Worm (Caenorhabditis elegans) whole organism, L1 larva: Measurements from ENCODE around the gene zyg-1.

ENCODE experiments used
- C04F5.9 ChIP-seq: sonication (generic microtip); optimal IDR thresholded peaks from 2 replicates; lab custom pipeline; 2016; ENCODE audit warnings: missing genetic modification characterization, missing compliant biosample characterization
- C34B4.2 ChIP-seq: sonication (generic microtip); optimal IDR thresholded peaks from 2 replicates; lab custom pipeline; 2017; ENCODE audit warnings: mild to moderate bottlenecking, missing genetic modification characterization, missing compliant biosample characterization
- aha-1 ChIP-seq: fragments of 150-350 bp; optimal IDR thresholded peaks from 2 replicates; lab custom pipeline; 2014; ENCODE audit warnings: missing biosample characterization, missing genetic modification characterization
- alr-1 ChIP-seq: fragments of 200-800 bp; sonication (Bioruptor generic); optimal IDR thresholded peaks from 2 replicates; lab custom pipeline; 2018; ENCODE audit warnings: borderline replicate concordance, mild to moderate bottlenecking, missing genetic modification characterization, missing compliant biosample characterization
- ama-1 ChIP-seq: fragments of 150-350 bp; optimal IDR thresholded peaks from 2 replicates; lab custom pipeline; 2014
- blmp-1 ChIP-seq: fragments of 150-350 bp; optimal IDR thresholded peaks from 2 replicates; lab custom pipeline; 2014; ENCODE audit warnings: missing biosample characterization, missing genetic modification characterization
- ceh-90 ChIP-seq: sonication (generic microtip); optimal IDR thresholded peaks from 2 replicates; lab custom pipeline; 2016; ENCODE audit warnings: missing genetic modification characterization, missing compliant biosample characterization
- dpl-1 ChIP-seq, 3 experiments: fragments of 150-350 bp in 2 of 3; sonication (generic microtip) in 1 of 3; optimal IDR thresholded peaks; 2 replicates each; lab custom pipeline; 2014 to 2017; ENCODE audit warnings: missing biosample characterization in 3 of 3, missing genetic modification characterization in 3 of 3, missing genetic modification reagents in 3 of 3
- dsc-1 ChIP-seq: sonication (generic microtip); optimal IDR thresholded peaks from 2 replicates; lab custom pipeline; 2016; ENCODE audit warnings: mild to moderate bottlenecking, missing genetic modification characterization, missing compliant biosample characterization
- efl-3 ChIP-seq: fragments of 200-800 bp; sonication (Bioruptor generic); optimal IDR thresholded peaks from 2 replicates; lab custom pipeline; 2018; ENCODE audit warnings: mild to moderate bottlenecking, missing genetic modification characterization, missing compliant biosample characterization
- egl-13 ChIP-seq: sonication (generic microtip); optimal IDR thresholded peaks from 2 replicates; lab custom pipeline; 2016; ENCODE audit warnings: missing genotype, missing genetic modification reagents, missing genetic modification characterization, missing compliant biosample characterization
- fkh-10 ChIP-seq: sonication (generic microtip); optimal IDR thresholded peaks from 2 replicates; lab custom pipeline; 2017; ENCODE audit warnings: missing biosample characterization, missing genetic modification reagents, missing genetic modification characterization
- fkh-4 ChIP-seq: sonication (generic microtip); optimal IDR thresholded peaks from 2 replicates; lab custom pipeline; 2016; ENCODE audit warnings: missing compliant biosample characterization, missing genetic modification characterization, borderline replicate concordance
- fkh-8 ChIP-seq: sonication (generic microtip); optimal IDR thresholded peaks from 2 replicates; lab custom pipeline; 2016; ENCODE audit warnings: mild to moderate bottlenecking, missing genetic modification characterization, missing compliant biosample characterization
- fos-1 ChIP-seq: fragments of 150-350 bp; optimal IDR thresholded peaks from 2 replicates; lab custom pipeline; 2014; ENCODE audit warnings: missing biosample characterization, missing genetic modification characterization
- grh-1 ChIP-seq: fragments of 200-800 bp; sonication (Bioruptor generic); IDR thresholded peaks from 2 replicates; pipeline ENCODE4 v1.3.6; 2022; ENCODE audit warnings: missing genetic modification reagents, missing genetic modification characterization, missing compliant biosample characterization
- hlh-17 ChIP-seq: fragments of 200-800 bp; sonication (Bioruptor generic); optimal IDR thresholded peaks from 2 replicates; lab custom pipeline; 2018; ENCODE audit warnings: missing genetic modification characterization, mild to moderate bottlenecking, missing compliant biosample characterization, moderate library complexity, borderline replicate concordance
- irx-1 ChIP-seq: sonication (generic microtip); optimal IDR thresholded peaks from 2 replicates; lab custom pipeline; 2016; ENCODE audit warnings: missing genetic modification characterization, missing compliant biosample characterization
- isw-1 ChIP-seq: fragments of 200-800 bp; sonication (Bioruptor generic); IDR thresholded peaks from 2 replicates; pipeline ENCODE4 v1.3.6; 2022; ENCODE audit warnings: missing genetic modification characterization, missing compliant biosample characterization
- jun-1 ChIP-seq: fragments of 150-350 bp; optimal IDR thresholded peaks from 2 replicates; lab custom pipeline; 2014; ENCODE audit warnings: missing biosample characterization, missing genetic modification reagents, missing genetic modification characterization
- lin-13 ChIP-seq: fragments of 150-350 bp; optimal IDR thresholded peaks from 2 replicates; lab custom pipeline; 2014; ENCODE audit warnings: missing biosample characterization, missing genetic modification reagents, missing genetic modification characterization
- lin-35 ChIP-seq, 2 experiments: fragments of 150-350 bp; optimal IDR thresholded peaks; 2 replicates each; lab custom pipeline; 2014; ENCODE audit warnings: missing biosample characterization in 2 of 2, missing genetic modification characterization in 2 of 2, missing genetic modification reagents in 2 of 2
- lin-39 ChIP-seq: fragments of 150-350 bp; optimal IDR thresholded peaks from 2 replicates; lab custom pipeline; 2014; ENCODE audit warnings: missing biosample characterization, missing genetic modification reagents, missing genetic modification characterization
- lsy-2 ChIP-seq, 2 experiments: fragments of 150-350 bp; optimal IDR thresholded peaks; 2 replicates each; lab custom pipeline; 2014; ENCODE audit warnings: missing biosample characterization in 2 of 2, missing genetic modification characterization in 2 of 2
- mab-9 ChIP-seq: fragments of 200-800 bp; sonication (Bioruptor generic); IDR thresholded peaks from 2 replicates; pipeline ENCODE4 v1.3.6; 2022; ENCODE audit warnings: missing genetic modification reagents, missing genetic modification characterization, missing compliant biosample characterization
- mdl-1 ChIP-seq, 2 experiments: fragments of 150-350 bp; optimal IDR thresholded peaks; 2 replicates each; lab custom pipeline; 2014 to 2017; ENCODE audit warnings: missing biosample characterization in 2 of 2, missing genetic modification characterization in 2 of 2, inconsistent platforms in 1 of 2
- mep-1 ChIP-seq: fragments of 150-350 bp; optimal IDR thresholded peaks from 2 replicates; lab custom pipeline; 2014; ENCODE audit warnings: missing biosample characterization, missing genetic modification characterization
- nhr-12 ChIP-seq: sonication (generic microtip); optimal IDR thresholded peaks from 2 replicates; lab custom pipeline; 2017; ENCODE audit warnings: missing biosample characterization, missing genetic modification characterization
- nhr-237 ChIP-seq: fragments of 150-350 bp; optimal IDR thresholded peaks from 2 replicates; lab custom pipeline; 2014; ENCODE audit warnings: missing biosample characterization, missing genetic modification characterization
- nhr-71 ChIP-seq: sonication (generic microtip); optimal IDR thresholded peaks from 2 replicates; lab custom pipeline; 2016; ENCODE audit warnings: mild to moderate bottlenecking, missing genetic modification characterization, moderate library complexity, missing compliant biosample characterization
- nhr-90 ChIP-seq: sonication (generic microtip); optimal IDR thresholded peaks from 2 replicates; lab custom pipeline; 2016; ENCODE audit warnings: mild to moderate bottlenecking, missing genetic modification characterization, missing compliant biosample characterization; ENCODE audit not compliant: poor library complexity
- pag-3 ChIP-seq: sonication (generic microtip); optimal IDR thresholded peaks from 2 replicates; lab custom pipeline; 2017; ENCODE audit warnings: missing genetic modification characterization, mild to moderate bottlenecking, missing compliant biosample characterization, antibody characterized with exemption, borderline replicate concordance; ENCODE audit not compliant: insufficient read depth
- pqm-1 ChIP-seq: sonication (generic microtip); optimal IDR thresholded peaks from 3 replicates; lab custom pipeline; 2017; ENCODE audit warnings: missing biosample characterization, missing genetic modification characterization
- skn-1 ChIP-seq: fragments of 150-350 bp; optimal IDR thresholded peaks from 2 replicates; lab custom pipeline; 2014; ENCODE audit warnings: missing biosample characterization, missing genetic modification characterization
- snu-23 ChIP-seq: sonication (generic microtip); optimal IDR thresholded peaks from 2 replicates; lab custom pipeline; 2016; ENCODE audit warnings: missing genetic modification characterization, missing compliant biosample characterization
- sup-37 ChIP-seq: fragments of 200-800 bp; sonication (Bioruptor generic); optimal IDR thresholded peaks from 2 replicates; lab custom pipeline; 2018; ENCODE audit warnings: mild to moderate bottlenecking, missing genetic modification characterization, missing compliant biosample characterization
- tlp-1 ChIP-seq: fragments of 150-350 bp; optimal IDR thresholded peaks from 2 replicates; lab custom pipeline; 2014; ENCODE audit warnings: missing biosample characterization, missing genetic modification characterization
- unc-30 ChIP-seq: sonication (generic microtip); optimal IDR thresholded peaks from 2 replicates; lab custom pipeline; 2017; ENCODE audit warnings: missing biosample characterization, missing genetic modification characterization
- unc-62 ChIP-seq: fragments of 150-350 bp; optimal IDR thresholded peaks from 2 replicates; lab custom pipeline; 2014; ENCODE audit warnings: missing biosample characterization, missing genetic modification reagents, missing genetic modification characterization
- unc-86 ChIP-seq: sonication (generic microtip); optimal IDR thresholded peaks from 2 replicates; lab custom pipeline; 2016; ENCODE audit warnings: missing genetic modification characterization, missing compliant biosample characterization
- vab-15 ChIP-seq: sonication (generic microtip); optimal IDR thresholded peaks from 2 replicates; lab custom pipeline; 2017; ENCODE audit warnings: missing genotype, mild to moderate bottlenecking, missing genetic modification characterization, missing compliant biosample characterization
- xbp-1 ChIP-seq: sonication (generic microtip); optimal IDR thresholded peaks from 2 replicates; lab custom pipeline; 2016; ENCODE audit warnings: missing genetic modification characterization, missing compliant biosample characterization
- zip-4 ChIP-seq: fragments of 200-800 bp; sonication (Bioruptor generic); optimal IDR thresholded peaks from 2 replicates; lab custom pipeline; 2018; ENCODE audit warnings: mild to moderate bottlenecking, missing genetic modification characterization, moderate library complexity, missing compliant biosample characterization
- ztf-11 ChIP-seq, 2 experiments: sonication (generic microtip); optimal IDR thresholded peaks; 2 replicates each; lab custom pipeline; 2016 to 2017; ENCODE audit warnings: missing genetic modification characterization in 2 of 2, missing biosample characterization in 1 of 2, missing compliant biosample characterization in 1 of 2

The zyg-1 gene

ce11 chrII:5605538-5605945 is 44.0 kb upstream of the zyg-1 start (continued):
- no peak for TF ChIP-seq unc-86 (tag; lab: Kevin White, UChicago)
- TF ChIP-seq ama-1 (lab: Kevin White, UChicago): no peak
- no peak for TF ChIP-seq nhr-12 (tag; lab: Kevin White, UChicago)
- no peak for TF ChIP-seq ztf-11 (tag; optimal IDR thresholded peaks at IDR 0.05; lab: Kevin White, UChicago)
- TF ChIP-seq unc-62 (GFP tag; lab: Kevin White, UChicago): no peak
- no peak for TF ChIP-seq egl-13 (tag; lab: Kevin White, UChicago)
- peak; percentile 82 for TF ChIP-seq grh-1 (GFP tag; lab: Robert Waterston, UW)
- peak in 1 of 2 experiments; percentile 20 for TF ChIP-seq mdl-1 (tag; optimal IDR thresholded peaks at IDR 0.05; lab: Kevin White, UChicago)
- no peak for TF ChIP-seq tlp-1 (tag; lab: Kevin White, UChicago)
- peak; percentile 93 for TF ChIP-seq blmp-1 (tag; lab: Kevin White, UChicago)
- TF ChIP-seq C34B4.2 (tag; lab: Kevin White, UChicago): no peak
- no peak for TF ChIP-seq mab-9 (GFP tag; lab: Robert Waterston, UW)
- TF ChIP-seq vab-15 (tag; lab: Kevin White, UChicago): no peak
- TF ChIP-seq lin-39 (tag; lab: Kevin White, UChicago): no peak
- TF ChIP-seq nhr-237 (tag; lab: Kevin White, UChicago): peak; percentile 31
- peak; percentile 89 for TF ChIP-seq snu-23
- no peak for TF ChIP-seq C04F5.9 (tag; lab: Kevin White, UChicago)
- peak; percentile 29 for TF ChIP-seq mep-1 (tag; lab: Kevin White, UChicago)
- TF ChIP-seq ceh-90 (tag; lab: Kevin White, UChicago): no peak
- no peak for TF ChIP-seq skn-1 (tag; lab: Kevin White, UChicago)
- peak; percentile 35 for TF ChIP-seq jun-1 (tag; lab: Kevin White, UChicago)
- no peak for TF ChIP-seq pqm-1 (tag; lab: Kevin White, UChicago)
- TF ChIP-seq fkh-4 (tag; lab: Kevin White, UChicago): no peak
- TF ChIP-seq fkh-10 (GFP tag; lab: Kevin White, UChicago): no peak
- TF ChIP-seq efl-3 (GFP tag; lab: Kevin White, UChicago): no peak
- no peak for TF ChIP-seq fkh-8
- peak in 1 of 2 experiments; percentile 66 for TF ChIP-seq lin-35 (GFP tag; optimal IDR thresholded peaks at IDR 0.05; lab: Kevin White, UChicago)
- TF ChIP-seq irx-1: peak; percentile 56
- no peak for TF ChIP-seq unc-30 (tag; lab: Kevin White, UChicago)
- TF ChIP-seq isw-1 (GFP tag; lab: Robert Waterston, UW): no peak
- no peak for TF ChIP-seq aha-1 (tag; lab: Kevin White, UChicago)
- peak in 2 of 3 experiments; percentile 5 to 30 for TF ChIP-seq dpl-1 (GFP tag; optimal IDR thresholded peaks at IDR 0.05; lab: Kevin White, UChicago)

ce11 chrII:5607756-5608155 is 41.8 kb upstream of the zyg-1 start, which contains the start of gene C17G10.7:
Gene C17G10.7, minus strand, starts transcription at chrII:5607856.
- TF ChIP-seq zip-4 (no peak), jun-1 (tag; lab: Kevin White, UChicago) (no peak), lin-13 (GFP tag; lab: Kevin White, UChicago) (no peak), sup-37 (GFP tag; lab: Kevin White, UChicago) (no peak), hlh-17 (GFP tag; lab: Kevin White, UChicago) (no peak), skn-1 (tag; lab: Kevin White, UChicago) (no peak), dsc-1 (tag; lab: Kevin White, UChicago) (no peak), xbp-1 (no peak), nhr-90 (tag; lab: Kevin White, UChicago) (no peak), snu-23 (no peak), lin-35 (GFP tag; optimal IDR thresholded peaks at IDR 0.05; lab: Kevin White, UChicago) (no peak), fos-1 (tag; lab: Kevin White, UChicago) (no peak), nhr-71 (tag; lab: Kevin White, UChicago) (no peak), alr-1 (tag; lab: Kevin White, UChicago) (no peak), unc-86 (tag; lab: Kevin White, UChicago) (no peak), mep-1 (tag; lab: Kevin White, UChicago) (no peak), C34B4.2 (tag; lab: Kevin White, UChicago) (no peak), lsy-2 (tag; optimal IDR thresholded peaks at IDR 0.05; lab: Kevin White, UChicago) (no peak), pag-3 (tag; lab: Kevin White, UChicago) (no peak)
